Worm (Caenorhabditis elegans): ENCODE results near the gene F26F4.9.

DNA sequence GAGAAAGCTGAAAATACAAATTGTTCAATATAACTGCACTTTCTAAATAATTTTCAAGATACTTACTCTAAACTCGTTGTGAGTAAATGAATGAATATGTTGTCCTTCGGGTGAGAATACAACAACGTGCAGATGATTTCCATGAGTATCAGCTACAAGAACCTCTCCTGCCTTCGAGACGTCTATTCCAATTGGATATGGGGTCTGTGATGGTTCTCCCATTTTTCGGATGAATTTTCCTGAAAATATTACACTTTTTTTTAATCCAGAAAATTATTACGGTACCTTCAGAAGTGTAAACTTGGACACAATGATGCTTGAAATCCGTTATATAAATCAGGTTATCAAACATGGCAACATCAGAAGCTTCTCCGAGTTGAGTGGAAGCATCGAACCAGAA, 17.0 kb downstream of the F26F4.9 start:
- TF ChIP-seq ztf-29 (GFP tag; IDR thresholded peaks at IDR 0.05) (no peak), ztf-23 (GFP tag; IDR thresholded peaks at IDR 0.05) (no peak), med-1 (GFP tag; optimal IDR thresholded peaks at IDR 0.05; ENCODE audit: insufficient read depth) (no peak), tab-1 (GFP tag; IDR thresholded peaks at IDR 0.05) (no peak), ref-1 (GFP tag; conservative IDR thresholded peaks at IDR 0.05) (no peak), T22C8.4 (GFP tag; IDR thresholded peaks at IDR 0.05) (no peak), flt-1 (GFP tag; IDR thresholded peaks at IDR 0.05) (no peak), klf-2 (GFP tag; conservative IDR thresholded peaks at IDR 0.05) (no peak), cog-1 (tag; optimal IDR thresholded peaks at IDR 0.05) (no peak)
